Fruit fly (Drosophila melanogaster) S2 (cell line): ENCODE data around the gene RNF220.

ENCODE experiments used
- CG8478 ChIP-seq: fragments of >200 bp; optimal IDR thresholded peaks from 2 replicates; lab custom pipeline; 2018
- CTCF ChIP-seq, 2 experiments: fragments of >200 bp; optimal IDR thresholded peaks; 2 replicates each; lab custom pipeline; 2018

The RNF220 gene

DNA sequence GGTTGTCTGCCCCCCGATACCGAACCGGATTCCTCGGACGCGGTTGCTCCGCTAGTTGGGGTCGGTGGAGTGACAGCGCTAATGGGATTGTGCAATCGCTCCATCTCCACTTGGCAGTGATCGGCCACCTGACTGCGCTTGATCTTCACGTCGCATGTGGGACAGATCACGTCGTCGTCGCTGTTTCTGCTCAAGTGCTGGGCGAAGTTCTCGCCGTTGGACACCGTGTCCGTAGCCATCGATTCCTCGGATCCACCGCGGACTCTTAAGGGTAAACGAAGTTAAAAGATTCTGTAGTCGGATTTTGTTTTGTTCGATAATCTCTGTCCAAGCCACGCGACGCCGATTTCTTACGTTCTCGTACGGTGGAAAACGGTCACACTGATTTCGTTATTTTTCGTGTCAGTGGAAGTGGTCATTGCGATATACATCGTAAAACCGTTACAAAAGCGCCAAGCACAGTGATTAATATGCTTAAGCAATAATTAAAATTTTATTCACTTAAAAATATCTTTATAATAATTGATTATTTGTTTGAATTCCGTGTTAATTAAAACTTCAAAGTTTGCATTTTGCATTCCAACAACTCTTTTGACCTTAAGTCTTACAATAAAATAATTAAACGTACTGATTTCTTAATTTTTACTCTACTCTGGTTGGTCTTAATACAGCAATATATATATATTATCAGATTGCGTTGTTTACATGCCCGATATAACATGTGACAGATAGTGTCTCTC is at the start of gene RNF220:
TSS of gene RNF220 (minus strand) at position 384 of the 740 bp plus-strand sequence.
- TF ChIP-seq CTCF (optimal IDR thresholded peaks at IDR 0.05; lab: Kevin White, UChicago) (peak; percentile 2 to 34), CG8478 (lab: Kevin White, UChicago) (no peak)

DNA sequence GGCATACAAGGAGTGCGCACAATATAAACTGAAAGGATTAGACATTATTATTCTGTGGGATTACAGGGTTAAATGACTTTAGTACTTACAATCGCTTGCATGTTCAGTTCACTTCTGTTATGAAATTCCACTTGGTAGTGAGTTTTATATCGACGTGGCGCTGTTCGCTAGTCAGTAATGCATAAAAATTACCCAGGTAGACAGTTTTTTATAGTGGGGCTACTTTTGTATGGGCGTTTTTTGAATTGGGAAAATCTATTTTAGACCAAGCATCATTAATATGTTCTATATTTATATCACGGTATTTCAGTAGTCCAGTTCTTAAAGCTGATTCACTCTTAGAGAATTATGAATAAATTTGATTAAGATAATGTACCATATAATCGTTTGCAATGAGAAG is 45.5 kb upstream of the RNF220 start, which contains the start of gene CG43095:
TSS of gene CG43095 (minus strand) at position 101 of the 400 bp plus-strand sequence.
- TF ChIP-seq CTCF (optimal IDR thresholded peaks at IDR 0.05; lab: Kevin White, UChicago) (no peak), CG8478 (lab: Kevin White, UChicago) (no peak)

DNA sequence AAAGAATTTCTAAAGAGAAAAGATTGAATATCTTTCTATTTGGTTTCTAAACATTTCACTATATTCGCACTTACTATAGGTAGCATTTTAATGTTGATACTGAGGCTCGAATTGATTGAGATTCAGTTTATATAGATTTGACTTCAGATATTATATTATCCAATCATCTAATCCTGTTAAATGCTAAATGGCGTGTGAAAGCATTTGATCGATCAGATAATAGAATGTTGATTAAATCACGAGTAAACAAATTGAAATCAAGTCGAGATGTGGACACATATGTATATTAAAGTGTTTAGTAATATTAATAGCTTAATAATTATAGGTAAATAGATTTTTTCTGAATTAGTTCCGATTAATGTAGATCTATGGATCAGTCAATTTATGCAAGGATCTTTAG is 44.7 kb upstream of the RNF220 start, which contains the start of gene CG43094:
TSS of gene CG43094 (minus strand) at position 101 of the 400 bp plus-strand sequence.
- no peak for TF ChIP-seq CG8478 (lab: Kevin White, UChicago)
- no peak for TF ChIP-seq CTCF (optimal IDR thresholded peaks at IDR 0.05; lab: Kevin White, UChicago)

DNA sequence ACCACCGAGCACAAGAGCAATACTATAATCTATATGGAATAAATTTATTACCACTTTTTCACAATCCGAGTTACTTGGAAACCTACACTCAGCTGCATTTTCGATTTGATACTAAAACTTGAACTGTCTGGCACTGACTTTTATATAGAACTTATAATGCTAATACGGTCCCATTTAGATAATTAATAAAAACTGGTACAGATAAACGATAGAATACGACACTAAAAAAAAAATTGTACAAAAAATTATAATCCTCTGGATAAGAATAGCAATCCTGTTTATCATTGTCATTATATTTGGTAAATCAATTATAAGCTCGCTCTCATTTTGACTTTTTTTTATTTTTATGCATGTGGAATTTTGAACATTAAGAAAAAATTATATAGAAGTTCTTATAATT is 44.0 kb upstream of the RNF220 start, which contains the start of gene CG43093:
TSS of gene CG43093 (minus strand) at position 101 of the 400 bp plus-strand sequence.
- no peak for TF ChIP-seq CTCF (optimal IDR thresholded peaks at IDR 0.05; lab: Kevin White, UChicago)
- no peak for TF ChIP-seq CG8478 (lab: Kevin White, UChicago)

DNA sequence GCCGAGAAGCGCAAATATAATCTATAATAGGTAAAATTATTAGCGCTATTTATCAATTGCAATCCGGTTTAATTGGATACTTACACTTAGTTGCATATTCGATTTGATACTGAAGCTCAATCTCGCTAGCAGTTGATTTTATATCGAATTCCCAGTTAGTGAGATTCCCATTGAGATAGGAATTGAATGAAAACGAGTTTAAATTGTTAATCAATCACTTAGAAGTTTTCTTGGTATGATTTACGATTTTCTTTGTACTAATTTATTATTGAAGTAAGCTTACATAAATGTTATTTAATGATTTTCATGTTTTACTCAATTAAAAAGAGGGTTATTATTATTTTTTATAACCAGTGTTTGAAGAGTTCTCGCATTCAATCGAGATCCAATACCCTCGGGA is 43.4 kb upstream of the RNF220 start, which contains the start of gene CG43092:
TSS of gene CG43092 (minus strand) at position 101 of the 400 bp plus-strand sequence.
- TF ChIP-seq CTCF (optimal IDR thresholded peaks at IDR 0.05; lab: Kevin White, UChicago) (no peak), CG8478 (lab: Kevin White, UChicago) (no peak)

DNA sequence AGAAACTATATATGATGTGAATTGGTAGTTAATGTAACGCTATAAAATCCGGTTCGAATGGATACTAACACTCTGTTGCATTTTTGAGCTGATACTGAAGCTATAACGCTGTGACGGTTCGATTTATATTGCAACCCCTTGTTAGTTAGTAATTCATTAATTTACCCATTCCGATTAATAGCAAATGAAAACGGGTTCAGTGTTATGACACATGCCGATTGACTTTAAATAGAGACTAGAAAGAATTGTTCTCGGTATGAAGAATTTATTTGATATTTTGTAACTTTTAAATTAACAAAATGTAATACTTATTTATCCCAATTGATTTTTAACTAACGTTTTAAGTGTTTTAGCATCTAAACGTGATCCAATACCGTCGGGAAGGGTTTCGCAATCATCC is 42.4 kb upstream of the RNF220 start, which contains the start of gene CG43091:
TSS of gene CG43091 (minus strand) at position 101 of the 400 bp plus-strand sequence.
- TF ChIP-seq CTCF (optimal IDR thresholded peaks at IDR 0.05; lab: Kevin White, UChicago), result no peak
- TF ChIP-seq CG8478 (lab: Kevin White, UChicago), result no peak

DNA sequence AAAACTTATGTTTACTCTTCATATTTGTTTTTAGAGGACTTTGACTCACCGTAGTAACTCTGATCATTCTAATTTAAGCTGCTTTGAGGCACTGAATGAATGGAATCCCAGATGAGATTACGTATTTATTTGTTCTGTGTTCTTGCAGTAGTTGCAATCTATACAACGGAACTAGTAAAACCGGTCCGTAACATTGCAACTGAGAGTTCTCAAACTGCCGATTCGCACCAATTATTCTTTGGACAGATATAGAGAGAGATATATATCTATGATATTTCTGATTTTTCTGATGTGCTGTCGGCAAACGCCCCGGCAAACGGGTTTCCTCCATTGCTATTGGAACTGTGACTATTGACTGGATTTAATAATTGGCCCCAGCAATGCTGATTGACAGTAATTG is 41.4 kb upstream of the RNF220 start, which contains the start of gene CG13841:
TSS of gene CG13841 (minus strand) at position 101 of the 400 bp plus-strand sequence.
- no peak for TF ChIP-seq CG8478 (lab: Kevin White, UChicago)
- TF ChIP-seq CTCF (optimal IDR thresholded peaks at IDR 0.05; lab: Kevin White, UChicago), result no peak

DNA sequence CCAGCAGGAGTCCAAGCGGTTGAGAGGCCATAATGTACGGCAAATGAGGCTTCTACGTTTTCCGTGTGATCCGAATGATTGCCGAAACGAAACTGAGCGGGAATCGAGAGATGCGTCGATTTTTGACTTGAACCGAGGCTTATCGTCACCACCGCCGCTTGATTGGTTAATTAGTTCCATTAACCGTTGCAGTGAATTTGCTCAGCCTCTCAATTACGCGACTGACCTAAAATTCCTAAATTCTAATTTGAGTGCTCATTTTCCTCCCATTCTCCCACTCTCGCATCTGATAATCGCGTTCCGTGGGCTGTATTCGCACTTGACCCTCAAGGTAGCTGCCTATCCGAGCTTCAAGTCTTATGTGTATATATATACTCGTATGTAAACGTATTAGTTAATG is 39.9 kb upstream of the RNF220 start, which contains the start of gene Nepl15:
TSS of gene Nepl15 (minus strand) at position 101 of the 400 bp plus-strand sequence.
- TF ChIP-seq CTCF (optimal IDR thresholded peaks at IDR 0.05; lab: Kevin White, UChicago) (no peak), CG8478 (lab: Kevin White, UChicago) (no peak)

DNA sequence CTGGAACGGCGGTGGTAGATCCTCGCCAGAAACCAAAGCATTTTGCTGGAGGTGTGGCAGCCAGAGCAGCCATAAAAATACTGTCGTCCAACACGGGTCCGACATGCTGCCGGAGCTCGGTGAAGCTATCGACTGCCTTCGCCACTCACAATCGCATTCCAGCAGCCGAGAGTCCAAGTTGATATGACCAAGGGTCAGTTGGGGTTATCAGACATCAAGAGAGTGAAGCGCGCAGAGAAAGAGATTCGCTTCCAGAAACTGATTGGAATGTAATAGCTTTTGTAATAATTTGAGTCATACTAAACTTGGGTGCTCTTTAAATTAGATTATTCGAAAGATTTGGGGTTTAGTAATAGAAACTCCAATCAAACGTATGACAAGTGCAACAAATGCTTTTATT is 37.4 kb upstream of the RNF220 start, which contains the start of gene Nepl14:
TSS of gene Nepl14 (minus strand) at position 125 of the 400 bp plus-strand sequence.
- TF ChIP-seq CG8478 (lab: Kevin White, UChicago), result no peak

DNA sequence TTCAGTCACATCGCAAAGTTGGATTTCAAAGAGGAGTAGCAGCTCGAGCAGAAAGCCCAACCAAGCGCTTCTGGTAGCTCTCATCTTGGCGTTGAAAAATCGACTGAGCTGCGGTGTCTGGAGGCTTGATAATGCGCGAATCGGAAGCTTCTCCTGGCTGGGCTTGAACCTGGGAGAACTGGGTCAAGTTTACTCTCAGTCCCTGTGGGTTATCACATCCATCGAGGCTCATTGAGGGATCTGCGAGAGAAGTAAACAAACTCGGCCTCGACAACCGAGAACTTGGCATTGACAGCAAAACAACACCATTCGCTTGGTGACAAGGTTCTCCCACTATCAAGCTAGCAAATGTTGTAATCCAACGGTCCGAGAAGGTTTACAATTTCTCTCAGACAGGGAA is 34.8 kb upstream of the RNF220 start, which contains the start of gene Nepl13:
TSS of gene Nepl13 (minus strand) at position 89 of the 400 bp plus-strand sequence.
- TF ChIP-seq CTCF (optimal IDR thresholded peaks at IDR 0.05; lab: Kevin White, UChicago), result no peak
- TF ChIP-seq CG8478 (lab: Kevin White, UChicago), result no peak

DNA sequence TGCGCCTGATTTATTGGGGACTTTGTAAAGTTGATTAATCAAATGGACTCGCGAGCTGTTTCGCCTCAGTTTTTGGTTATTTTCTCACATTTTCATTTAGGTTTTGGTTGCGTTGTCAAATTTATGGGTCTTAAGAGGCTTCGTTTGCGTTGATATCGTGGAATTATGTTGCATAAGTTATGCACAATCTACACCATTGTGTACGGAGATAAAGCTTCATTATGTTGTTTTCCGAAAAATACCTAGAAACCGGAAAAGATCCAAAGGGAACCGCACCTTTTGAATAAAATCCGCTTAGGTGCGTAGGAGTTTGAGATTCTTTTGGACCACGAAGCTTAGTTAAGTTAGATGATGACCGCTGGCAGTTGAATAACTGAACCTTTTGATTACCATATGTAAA is 30.9 kb upstream of the RNF220 start:
- no peak for TF ChIP-seq CG8478 (lab: Kevin White, UChicago)
- TF ChIP-seq CTCF (optimal IDR thresholded peaks at IDR 0.05; lab: Kevin White, UChicago), result no peak

DNA sequence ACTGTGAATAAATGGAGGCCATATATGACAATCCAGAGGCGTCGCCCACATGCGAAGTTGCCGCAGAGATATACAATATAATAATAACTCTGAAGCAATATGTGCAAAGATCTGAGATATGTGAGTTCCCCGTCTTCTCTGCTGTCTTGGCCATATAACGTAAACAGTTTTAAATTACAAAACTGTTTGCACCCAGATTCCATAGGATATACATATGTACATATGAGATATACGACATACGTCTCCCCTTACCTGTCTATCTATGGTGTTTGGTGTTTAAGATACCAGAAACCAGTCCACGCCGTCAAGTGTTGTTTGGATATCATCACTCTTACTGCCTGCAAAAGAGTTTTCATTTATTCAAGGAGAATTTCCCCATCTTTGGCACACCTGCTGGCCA is 30.1 kb upstream of the RNF220 start:
- no peak for TF ChIP-seq CTCF (optimal IDR thresholded peaks at IDR 0.05; lab: Kevin White, UChicago)
- no peak for TF ChIP-seq CG8478 (lab: Kevin White, UChicago)

DNA sequence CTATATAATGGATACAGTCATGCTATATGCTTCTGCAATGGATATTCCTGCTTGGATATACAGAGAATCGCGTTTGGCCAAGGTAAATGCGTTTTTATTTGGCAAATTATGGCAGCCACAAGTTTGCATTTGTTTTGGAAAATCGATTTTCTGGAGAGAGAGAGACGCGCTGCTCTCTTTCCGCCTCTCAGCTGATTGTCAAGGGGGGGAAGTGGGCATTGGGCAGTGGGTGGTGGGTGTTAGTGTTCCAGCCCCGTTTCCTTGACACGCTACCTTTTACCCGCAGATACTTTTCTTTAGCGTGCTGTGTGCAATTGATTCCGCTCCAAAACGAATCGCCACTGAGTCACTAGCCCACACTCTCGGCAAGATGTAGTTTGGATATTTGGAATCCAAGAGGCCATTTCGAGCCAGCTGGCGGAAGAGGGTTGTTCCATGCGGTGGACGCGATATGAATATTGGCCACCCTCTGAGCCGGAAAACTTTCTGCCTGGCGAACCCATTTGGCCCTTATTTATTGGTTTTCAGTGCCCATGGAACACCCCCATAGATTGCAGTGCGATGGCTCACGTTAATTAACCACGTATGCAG is 29.1 kb upstream of the RNF220 start:
- no peak for TF ChIP-seq CTCF (optimal IDR thresholded peaks at IDR 0.05; lab: Kevin White, UChicago)

DNA sequence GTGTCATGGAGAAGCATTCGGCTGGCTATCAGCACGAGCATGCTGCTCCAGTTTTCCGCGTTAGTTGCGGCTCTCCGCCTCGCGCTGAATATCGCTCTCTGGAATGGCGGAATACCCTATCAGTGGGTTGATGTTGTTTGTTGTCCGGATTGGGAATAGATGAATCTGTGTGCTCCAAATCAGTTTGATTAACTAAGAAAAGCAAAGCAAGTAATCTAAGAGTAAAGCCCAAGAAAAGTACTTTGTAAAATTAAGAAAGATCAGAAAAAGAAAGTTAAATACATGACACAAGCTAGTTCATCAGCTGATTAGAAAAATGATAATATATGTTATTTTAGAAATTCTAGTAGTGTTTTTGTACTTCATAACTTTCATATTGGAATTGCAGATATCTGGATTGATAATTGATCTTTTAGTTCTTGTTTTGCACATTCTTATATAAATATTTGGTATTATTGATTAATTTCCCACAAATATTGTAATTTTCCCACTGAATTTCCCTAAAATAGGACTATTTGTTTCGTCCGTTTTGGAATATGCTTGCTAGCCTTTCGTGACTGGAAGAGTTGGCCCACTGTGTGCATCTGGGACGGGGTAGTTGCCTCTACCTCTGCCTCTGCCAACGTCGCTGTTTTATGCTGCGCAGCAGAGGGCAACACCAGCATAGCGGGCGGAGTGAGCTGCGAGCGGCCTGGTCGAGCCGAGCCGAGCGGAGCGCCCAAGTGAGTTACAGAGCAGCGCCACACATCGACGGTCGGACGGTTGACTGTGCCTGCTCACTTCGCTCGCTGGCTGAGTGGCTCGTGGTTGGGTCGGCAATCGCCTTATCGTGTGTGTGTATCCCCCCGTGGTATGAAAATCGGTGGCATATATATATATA is 27.9 kb upstream of the RNF220 start:
- TF ChIP-seq CG8478 (lab: Kevin White, UChicago), result no peak
- TF ChIP-seq CTCF (optimal IDR thresholded peaks at IDR 0.05; lab: Kevin White, UChicago), result no peak
